Fruit fly (Drosophila melanogaster) whole organism, wandering third instar larva: ENCODE data around the gene ND-ASHI.
A peak's percentile ranks its signal among the peaks of the same experiment; 100 is the strongest.

Experiments used
- Abd-B ChIP-seq: fragments of >200 bp; optimal IDR thresholded peaks from 2 replicates; lab custom pipeline; 2017; ENCODE audit warnings: missing biosample characterization, missing genetic modification characterization
- CG32264 ChIP-seq: fragments of 200-800 bp; sonication (Bioruptor generic); optimal IDR thresholded peaks from 2 replicates; lab custom pipeline; 2016; ENCODE audit warnings: missing biosample characterization, missing genetic modification characterization
- HLH106 ChIP-seq: fragments of 200-800 bp; optimal IDR thresholded peaks from 3 replicates; lab custom pipeline; 2019; ENCODE audit warnings: missing biosample characterization, mild to moderate bottlenecking, missing genetic modification characterization, moderate library complexity
- Myc ChIP-seq: fragments of >200 bp; optimal IDR thresholded peaks from 2 replicates; lab custom pipeline; 2017
- Sp1 ChIP-seq: fragments of 200-800 bp; sonication (Bioruptor generic); optimal IDR thresholded peaks from 3 replicates; lab custom pipeline; 2019; ENCODE audit warnings: missing biosample characterization, mild to moderate bottlenecking, missing genetic modification characterization, moderate library complexity
- brk ChIP-seq: fragments of 200-800 bp; sonication (Bioruptor generic); optimal IDR thresholded peaks from 2 replicates; lab custom pipeline; 2016; ENCODE audit warnings: missing biosample characterization, mild to moderate bottlenecking, missing genetic modification characterization
- dl ChIP-seq, 2 experiments: fragments of 175-275, 200-275 bp in 1 of 2; fragments of 200-275 bp in 1 of 2; sonication (Bioruptor generic); optimal IDR thresholded peaks; lab custom pipeline; 2018; ENCODE audit warnings: mild to moderate bottlenecking in 2 of 2, missing biosample characterization in 2 of 2, missing genetic modification characterization in 2 of 2, moderate library complexity in 2 of 2; ENCODE audit not compliant: partially characterized antibody in 2 of 2, insufficient read depth in 1 of 2
- dsf ChIP-seq: sonication (Bioruptor generic); optimal IDR thresholded peaks from 2 replicates; lab custom pipeline; 2016; ENCODE audit warnings: missing biosample characterization, missing genetic modification characterization, borderline replicate concordance
- h ChIP-seq: fragments of 200-800 bp; sonication (Bioruptor generic); optimal IDR thresholded peaks from 3 replicates; lab custom pipeline; 2016; ENCODE audit warnings: missing biosample characterization, mild to moderate bottlenecking, missing genetic modification characterization
- jim ChIP-seq: fragments of 175-275, 200-325 bp; sonication (Bioruptor generic); optimal IDR thresholded peaks from 2 replicates; lab custom pipeline; 2016; ENCODE audit warnings: missing biosample characterization, mild to moderate bottlenecking, missing genetic modification characterization
- pan ChIP-seq: fragments of >200 bp; optimal IDR thresholded peaks from 2 replicates; lab custom pipeline; 2017
- psq ChIP-seq: fragments of 200-800 bp; sonication (Bioruptor generic); optimal IDR thresholded peaks from 3 replicates; lab custom pipeline; 2017; ENCODE audit warnings: missing biosample characterization, mild to moderate bottlenecking, missing genetic modification characterization, moderate library complexity

DNA sequence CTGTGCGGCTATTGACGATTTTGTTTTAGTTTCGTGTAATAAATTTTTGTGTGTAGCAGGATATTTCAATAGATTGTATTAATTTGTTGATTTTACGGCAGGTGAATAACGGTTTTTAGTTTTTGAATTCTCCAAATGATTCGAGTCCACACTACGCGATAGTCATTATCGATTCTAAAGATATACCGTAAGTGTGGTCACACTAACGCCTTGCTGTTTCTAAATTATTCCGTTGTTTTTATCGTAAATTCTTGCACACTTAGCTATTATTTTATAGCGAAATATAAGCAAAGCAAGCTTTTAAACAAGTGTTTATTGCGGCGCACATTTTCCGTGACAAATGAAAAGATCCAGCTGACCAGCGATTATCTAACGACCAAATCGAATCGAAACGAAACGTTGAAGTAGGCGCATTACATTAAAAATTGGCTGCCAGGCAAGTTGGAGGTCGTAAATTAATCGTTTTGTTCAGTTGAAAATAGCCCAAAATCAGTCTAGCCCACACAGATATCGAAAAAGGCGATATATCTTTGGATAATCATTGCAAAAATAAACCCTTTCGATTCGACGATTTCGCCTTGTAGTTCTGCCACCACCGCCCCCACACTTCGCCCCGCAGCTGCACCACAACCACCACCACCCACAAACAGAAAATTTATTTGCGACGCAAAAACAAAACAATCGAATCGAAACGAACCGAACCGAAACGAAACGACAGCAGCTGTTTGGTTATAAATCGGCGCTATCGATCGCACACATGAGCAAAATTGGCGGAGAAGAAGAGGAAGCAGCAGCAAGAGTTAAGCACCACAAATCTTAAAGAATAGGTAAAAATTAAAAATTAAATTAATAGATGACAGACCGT is 4.9 kb upstream of the ND-ASHI start, which contains the start of gene Pink1:
- TF ChIP-seq dl (GFP tag; optimal IDR thresholded peaks at IDR 0.05; lab: Kevin White, UChicago; ENCODE audit: insufficient read depth in 1 of 2, partially characterized antibody in 2 of 2) (no peak), Myc (peak; percentile 17), jim (GFP tag; lab: Kevin White, UChicago) (no peak), brk (GFP tag; lab: Kevin White, UChicago) (no peak), Abd-B (no peak), psq (no peak), HLH106 (no peak), dsf (GFP tag; lab: Kevin White, UChicago) (no peak), CG32264 (GFP tag; lab: Kevin White, UChicago) (no peak), Sp1 (GFP tag; lab: Kevin White, UChicago) (peak; percentile 4), h (GFP tag; lab: Kevin White, UChicago) (no peak), pan (lab: Kevin White, UChicago) (no peak)
